Worm (Caenorhabditis elegans): ENCODE measurements around the gene sru-8.

The sru-8 gene

DNA sequence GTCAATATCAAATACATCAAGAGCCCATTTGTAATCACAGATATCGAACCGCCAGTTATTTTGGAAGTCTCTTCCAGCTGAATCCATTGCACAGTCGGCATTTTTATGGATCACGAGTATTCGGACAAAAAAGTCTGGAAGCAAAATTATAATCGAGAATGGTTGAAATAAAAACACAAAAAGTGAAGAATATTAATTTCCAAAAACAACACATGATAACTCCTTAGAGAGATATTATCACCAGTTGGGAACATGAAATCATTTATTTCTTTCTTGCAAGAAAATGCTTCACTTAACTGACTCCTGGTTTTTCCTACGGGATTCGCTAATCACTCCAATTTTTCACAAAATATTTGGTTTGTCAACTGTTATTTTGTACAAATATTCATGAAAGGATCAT is 19.5 kb upstream of the sru-8 start, which contains the start of gene str-2:
Gene str-2, minus strand, starts transcription at position 101 of the 400 bp plus-strand sequence.
- TF ChIP-seq lim-6 (tag; optimal IDR thresholded peaks at IDR 0.05) (no peak), ref-2 (tag; optimal IDR thresholded peaks at IDR 0.05) (no peak)

DNA sequence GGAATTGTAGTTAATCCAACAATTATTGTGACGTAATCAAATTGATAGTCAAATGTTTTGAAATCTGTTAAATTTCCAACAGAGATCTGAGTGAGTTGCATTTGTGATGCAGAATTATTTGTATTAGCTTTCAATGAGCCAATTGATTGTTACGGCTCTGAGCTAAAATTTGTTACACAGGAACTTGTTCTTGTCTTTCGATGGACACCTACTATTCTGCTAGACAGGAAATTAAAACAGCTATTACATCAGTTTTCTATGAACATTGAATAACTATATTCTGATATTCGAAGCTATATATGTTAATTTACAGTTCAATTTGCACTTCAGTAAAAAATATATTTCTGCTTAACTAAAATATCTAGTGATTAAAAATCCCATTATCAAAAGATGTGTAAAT is 9.8 kb upstream of the sru-8 start, which contains the start of gene sru-40:
Gene sru-40, minus strand, starts transcription at position 101 of the 400 bp plus-strand sequence.
- no peak for TF ChIP-seq syd-9 (tag; optimal IDR thresholded peaks at IDR 0.05)
- no peak for TF ChIP-seq ceh-24 (tag; optimal IDR thresholded peaks at IDR 0.05)
- no peak for TF ChIP-seq sox-2 (GFP tag; IDR thresholded peaks at IDR 0.05)
- no peak for TF ChIP-seq pqm-1 (tag; optimal IDR thresholded peaks at IDR 0.05)
- no peak for TF ChIP-seq madf-2 (tag; optimal IDR thresholded peaks at IDR 0.05)
- TF ChIP-seq F13H6.1 (tag; optimal IDR thresholded peaks at IDR 0.05), result no peak
- TF ChIP-seq C08G9.2 (tag; optimal IDR thresholded peaks at IDR 0.05), result no peak
- TF ChIP-seq K02D7.2 (tag; optimal IDR thresholded peaks at IDR 0.05), result no peak
- no peak for TF ChIP-seq ceh-2 (tag; optimal IDR thresholded peaks at IDR 0.05)
- TF ChIP-seq zip-5 (tag; optimal IDR thresholded peaks at IDR 0.05), result no peak
- TF ChIP-seq ceh-22 (tag; optimal IDR thresholded peaks at IDR 0.05), result no peak
- no peak for TF ChIP-seq T23F11.4 (GFP tag; optimal IDR thresholded peaks at IDR 0.05)

DNA sequence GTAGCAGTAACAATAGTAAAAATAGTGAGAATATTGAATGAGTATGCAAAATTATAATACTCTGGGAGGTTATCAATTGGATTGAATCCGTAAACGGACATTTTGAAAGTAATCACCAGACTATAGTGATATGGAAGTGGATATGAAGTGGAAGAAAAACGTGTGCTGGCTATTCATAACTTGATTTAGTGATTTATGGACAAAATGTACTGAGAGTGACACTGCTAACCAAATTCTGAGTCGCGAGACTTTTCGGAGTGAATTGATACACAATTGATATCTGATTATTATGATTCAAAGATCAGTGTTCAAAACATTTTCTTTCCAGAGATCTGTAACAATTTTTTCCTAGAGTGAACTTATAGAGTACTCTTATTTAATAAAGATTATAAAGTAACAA is 7.7 kb upstream of the sru-8 start, which contains the start of gene sru-38:
Gene sru-38, minus strand, starts transcription at position 101 of the 400 bp plus-strand sequence.
- TF ChIP-seq Y22D7AL.16 (tag; optimal IDR thresholded peaks at IDR 0.05) (no peak), lin-11 (tag; optimal IDR thresholded peaks at IDR 0.05) (no peak), C08G9.2 (tag; optimal IDR thresholded peaks at IDR 0.05) (no peak), pax-1 (tag; optimal IDR thresholded peaks at IDR 0.05) (no peak), madf-2 (tag; optimal IDR thresholded peaks at IDR 0.05) (no peak), ceh-45 (GFP tag; IDR thresholded peaks at IDR 0.05) (no peak), ceh-31 (tag; optimal IDR thresholded peaks at IDR 0.05) (no peak), pag-3 (tag; optimal IDR thresholded peaks at IDR 0.05; ENCODE audit: borderline replicate concordance) (no peak), gmeb-2 (tag; optimal IDR thresholded peaks at IDR 0.05) (no peak), pat-9 (tag; optimal IDR thresholded peaks at IDR 0.05) (no peak), hlh-8 (tag; optimal IDR thresholded peaks at IDR 0.05) (no peak), K09A11.1 (tag; optimal IDR thresholded peaks at IDR 0.05; ENCODE audit: insufficient read depth) (no peak), F13H6.1 (tag; optimal IDR thresholded peaks at IDR 0.05) (no peak), elt-2 (tag; optimal IDR thresholded peaks at IDR 0.05) (no peak)

DNA sequence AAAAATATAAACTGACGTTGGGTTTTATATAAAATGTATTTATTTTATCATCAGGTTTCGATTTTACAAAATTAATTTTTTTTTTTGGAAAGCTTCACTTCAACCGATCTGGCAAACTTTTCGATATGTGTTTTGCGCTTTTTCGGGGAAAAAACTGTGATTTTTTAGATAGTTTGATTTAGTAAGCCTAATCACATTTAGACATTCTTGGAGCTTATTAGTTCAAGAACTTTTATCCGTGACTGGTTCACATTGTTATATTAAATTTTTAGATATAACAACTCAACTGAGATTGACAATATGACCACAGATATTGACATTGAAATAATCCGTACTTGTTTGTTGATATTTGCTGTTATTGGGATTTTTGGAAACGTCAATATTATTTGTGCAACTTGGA is 6.0 kb upstream of the sru-8 start, which contains the start of gene srsx-21:
Gene srsx-21, plus strand, starts transcription at position 301 of the 400 bp plus-strand sequence.
- TF ChIP-seq nhr-11 (tag; optimal IDR thresholded peaks at IDR 0.05) (no peak), C38D4.7 (GFP tag; optimal IDR thresholded peaks at IDR 0.05) (no peak), unc-3 (GFP tag; conservative IDR thresholded peaks at IDR 0.05) (no peak), unc-3 (tag; optimal IDR thresholded peaks at IDR 0.05) (no peak), elt-2 (tag; optimal IDR thresholded peaks at IDR 0.05) (no peak), pat-9 (tag; optimal IDR thresholded peaks at IDR 0.05) (no peak), sox-2 (GFP tag; IDR thresholded peaks at IDR 0.05) (no peak), ceh-22 (tag; optimal IDR thresholded peaks at IDR 0.05) (no peak), fkh-6 (tag; optimal IDR thresholded peaks at IDR 0.05) (no peak), che-1 (tag; optimal IDR thresholded peaks at IDR 0.05) (no peak), dve-1 (tag; optimal IDR thresholded peaks at IDR 0.05) (no peak), ceh-34 (tag; optimal IDR thresholded peaks at IDR 0.05) (no peak), K02D7.2 (tag; optimal IDR thresholded peaks at IDR 0.05) (no peak), eyg-1 (tag; optimal IDR thresholded peaks at IDR 0.05) (no peak), fax-1 (tag; optimal IDR thresholded peaks at IDR 0.05) (no peak), ceh-19 (GFP tag; optimal IDR thresholded peaks at IDR 0.05) (no peak), unc-55 (GFP tag; optimal IDR thresholded peaks at IDR 0.05) (no peak), T23F11.4 (GFP tag; optimal IDR thresholded peaks at IDR 0.05) (no peak), elt-4 (tag; optimal IDR thresholded peaks at IDR 0.05) (no peak), tbx-2 (tag; optimal IDR thresholded peaks at IDR 0.05) (no peak)

Measured in whole organism, late embryonic.